Fruit fly (Drosophila melanogaster) whole organism, prepupa: ENCODE data around the gene ppk28.

Experiments used
- Blimp-1 ChIP-seq: fragments of 200-800 bp; sonication (Bioruptor generic); optimal IDR thresholded peaks from 3 replicates; lab custom pipeline; 2017; ENCODE audit warnings: missing biosample characterization, missing genetic modification characterization, mild to moderate bottlenecking, moderate library complexity, missing genetic modification reagents
- CG10631 ChIP-seq: fragments of 200-800 bp; sonication (Bioruptor generic); optimal IDR thresholded peaks from 2 replicates; lab custom pipeline; 2016; ENCODE audit warnings: missing biosample characterization, missing genetic modification characterization
- CG11294 ChIP-seq: fragments of 200-800 bp; sonication (Bioruptor generic); IDR thresholded peaks from 2 replicates; pipeline ENCODE4 v1.3.6; 2022; ENCODE audit warnings: missing biosample characterization, missing genetic modification characterization
- CG11762 ChIP-seq: fragments of 200-800 bp; sonication (Bioruptor generic); optimal IDR thresholded peaks from 3 replicates; lab custom pipeline; 2016; ENCODE audit warnings: missing biosample characterization, missing genetic modification characterization; ENCODE audit not compliant: insufficient read depth
- CG16779 ChIP-seq: fragments of 200-800 bp; sonication (Bioruptor generic); optimal IDR thresholded peaks from 3 replicates; lab custom pipeline; 2017; ENCODE audit warnings: missing biosample characterization, mild to moderate bottlenecking, missing genetic modification characterization
- CG34406 ChIP-seq: fragments of 200-800 bp; sonication (Bioruptor generic); optimal IDR thresholded peaks from 3 replicates; lab custom pipeline; 2016; ENCODE audit warnings: missing biosample characterization, missing genetic modification characterization
- CG3919 ChIP-seq: fragments of 200-800 bp; sonication (Bioruptor generic); optimal IDR thresholded peaks from 3 replicates; lab custom pipeline; 2016; ENCODE audit warnings: missing biosample characterization, missing genetic modification characterization
- CG6163 ChIP-seq: fragments of 200-800 bp; sonication (Bioruptor generic); IDR thresholded peaks from 3 replicates; pipeline ENCODE4 v1.3.6; 2022; ENCODE audit warnings: missing biosample characterization, missing genetic modification characterization
- CG6276 ChIP-seq: fragments of 200-800 bp; sonication (Bioruptor generic); optimal IDR thresholded peaks from 2 replicates; lab custom pipeline; 2017; ENCODE audit warnings: missing biosample characterization, mild to moderate bottlenecking, missing genetic modification characterization
- CG6792 ChIP-seq: fragments of 200-800 bp; sonication (Bioruptor generic); optimal IDR thresholded peaks from 3 replicates; lab custom pipeline; 2016; ENCODE audit warnings: missing biosample characterization, missing genetic modification characterization
- CG6854 ChIP-seq: fragments of 200-800 bp; sonication (Bioruptor generic); optimal IDR thresholded peaks from 2 replicates; lab custom pipeline; 2017; ENCODE audit warnings: missing biosample characterization, mild to moderate bottlenecking, missing genetic modification characterization
- CG8119 ChIP-seq: fragments of 200-800 bp; sonication (Bioruptor generic); IDR thresholded peaks from 3 replicates; pipeline ENCODE4 v1.3.6; 2022; ENCODE audit warnings: missing biosample characterization, missing genetic modification characterization
- CG8319 ChIP-seq: fragments of 200-800 bp; sonication (Bioruptor generic); optimal IDR thresholded peaks from 3 replicates; lab custom pipeline; 2016; ENCODE audit warnings: missing biosample characterization, missing genetic modification characterization
- CG8632 ChIP-seq: fragments of 200-800 bp; sonication (Bioruptor generic); optimal IDR thresholded peaks from 3 replicates; lab custom pipeline; 2016; ENCODE audit warnings: missing biosample characterization, missing genetic modification characterization
- Eip75B ChIP-seq: fragments of 200-800 bp; sonication (Bioruptor generic); optimal IDR thresholded peaks from 3 replicates; lab custom pipeline; 2016; ENCODE audit warnings: missing biosample characterization, missing genetic modification characterization
- Eip78C ChIP-seq: fragments of 200-800 bp; sonication (Bioruptor generic); peaks from one replicate; lab custom pipeline; 2016; ENCODE audit warnings: missing biosample characterization, missing genetic modification characterization
- Eip93F ChIP-seq: fragments of 200-800 bp; sonication (Bioruptor generic); optimal IDR thresholded peaks from 2 replicates; lab custom pipeline; 2016; ENCODE audit warnings: missing biosample characterization, mild to moderate bottlenecking, missing genetic modification characterization
- Ets21C ChIP-seq: fragments of 200-800 bp; sonication (Bioruptor generic); optimal IDR thresholded peaks from 3 replicates; lab custom pipeline; 2016; ENCODE audit warnings: missing biosample characterization, missing genetic modification characterization
- Ets96B ChIP-seq: fragments of 200-800 bp; optimal IDR thresholded peaks from 2 replicates; lab custom pipeline; 2019; ENCODE audit warnings: missing biosample characterization, mild to moderate bottlenecking, missing genetic modification characterization, moderate library complexity
- Gug ChIP-seq: fragments of 200-800 bp; sonication (Bioruptor generic); IDR thresholded peaks from 2 replicates; pipeline ENCODE4 v1.3.6; 2022; ENCODE audit warnings: missing biosample characterization, missing genetic modification characterization
- Hr39 ChIP-seq: fragments of 200-800 bp; sonication (Bioruptor generic); optimal IDR thresholded peaks from 2 replicates; lab custom pipeline; 2016; ENCODE audit warnings: missing biosample characterization, missing genetic modification characterization
- Hr4 ChIP-seq: fragments of 200-800 bp; sonication (Bioruptor generic); optimal IDR thresholded peaks from 3 replicates; lab custom pipeline; 2016; ENCODE audit warnings: missing biosample characterization, missing genetic modification characterization
- Met ChIP-seq: fragments of 200-800 bp; sonication (Bioruptor generic); optimal IDR thresholded peaks from 3 replicates; lab custom pipeline; 2016; ENCODE audit warnings: missing biosample characterization, missing genetic modification characterization
- Smox ChIP-seq: fragments of 200-800 bp; sonication (Bioruptor generic); optimal IDR thresholded peaks from 3 replicates; lab custom pipeline; 2016; ENCODE audit warnings: missing biosample characterization, missing genetic modification characterization
- Sox15 ChIP-seq: fragments of 200-800 bp; sonication (Bioruptor generic); optimal IDR thresholded peaks from 3 replicates; lab custom pipeline; 2016; ENCODE audit warnings: missing biosample characterization, missing genetic modification characterization
- acj6 ChIP-seq: fragments of 200-800 bp; sonication (Bioruptor generic); optimal IDR thresholded peaks from 3 replicates; lab custom pipeline; 2016; ENCODE audit warnings: missing biosample characterization, missing genetic modification characterization
- dsx ChIP-seq: fragments of 200-800 bp; optimal IDR thresholded peaks from 3 replicates; lab custom pipeline; 2019; ENCODE audit warnings: missing biosample characterization, mild to moderate bottlenecking, missing genetic modification characterization, moderate library complexity; ENCODE audit not compliant: poor library complexity, severe bottlenecking
- eg ChIP-seq: fragments of 200-800 bp; sonication (Bioruptor generic); IDR thresholded peaks from 3 replicates; pipeline ENCODE4 v1.3.6; 2022; ENCODE audit warnings: missing biosample characterization, missing genetic modification characterization
- esn ChIP-seq: fragments of 200-800 bp; sonication (Bioruptor generic); optimal IDR thresholded peaks from 2 replicates; lab custom pipeline; 2016; ENCODE audit warnings: missing biosample characterization, mild to moderate bottlenecking, missing genetic modification characterization, moderate library complexity
- fd59A ChIP-seq: fragments of 200-800 bp; sonication (Bioruptor generic); optimal IDR thresholded peaks from 2 replicates; lab custom pipeline; 2017; ENCODE audit warnings: missing biosample characterization, mild to moderate bottlenecking, missing genetic modification characterization, missing genetic modification reagents
- fkh ChIP-seq: fragments of 200-800 bp; sonication (Bioruptor generic); optimal IDR thresholded peaks from 3 replicates; lab custom pipeline; 2017; ENCODE audit warnings: missing biosample characterization, mild to moderate bottlenecking, missing genetic modification characterization, moderate library complexity
- net ChIP-seq: fragments of 200-800 bp; sonication (Bioruptor generic); optimal IDR thresholded peaks from 3 replicates; lab custom pipeline; 2016; ENCODE audit warnings: missing biosample characterization, missing genetic modification characterization
- pdm3 ChIP-seq: fragments of 200-800 bp; sonication (Bioruptor generic); optimal IDR thresholded peaks from 3 replicates; lab custom pipeline; 2016; ENCODE audit warnings: missing biosample characterization, missing genetic modification characterization
- spab ChIP-seq: fragments of 200-800 bp; sonication (Bioruptor generic); optimal IDR thresholded peaks from 2 replicates; lab custom pipeline; 2017; ENCODE audit warnings: missing biosample characterization, mild to moderate bottlenecking, missing genetic modification characterization, missing genetic modification reagents
- ss ChIP-seq, 2 experiments: fragments of 200-800 bp; sonication (Bioruptor generic); optimal IDR thresholded peaks; 2 replicates in 1 of 2; 3 replicates in 1 of 2; lab custom pipeline; 2017 to 2018; ENCODE audit warnings: mild to moderate bottlenecking in 2 of 2, missing biosample characterization in 2 of 2, missing genetic modification characterization in 2 of 2, moderate library complexity in 1 of 2
- svp ChIP-seq: fragments of 200-800 bp; sonication (Bioruptor generic); peaks from one replicate; lab custom pipeline; 2016; ENCODE audit warnings: missing biosample characterization, missing genetic modification characterization
- topi ChIP-seq: fragments of 200-800 bp; sonication (Bioruptor generic); optimal IDR thresholded peaks from 3 replicates; lab custom pipeline; 2016; ENCODE audit warnings: missing biosample characterization, missing genetic modification characterization
- vri ChIP-seq: fragments of 200-800 bp; sonication (Bioruptor generic); optimal IDR thresholded peaks from 3 replicates; lab custom pipeline; 2016; ENCODE audit warnings: missing biosample characterization, mild to moderate bottlenecking, missing genetic modification characterization

Gene ppk28

DNA sequence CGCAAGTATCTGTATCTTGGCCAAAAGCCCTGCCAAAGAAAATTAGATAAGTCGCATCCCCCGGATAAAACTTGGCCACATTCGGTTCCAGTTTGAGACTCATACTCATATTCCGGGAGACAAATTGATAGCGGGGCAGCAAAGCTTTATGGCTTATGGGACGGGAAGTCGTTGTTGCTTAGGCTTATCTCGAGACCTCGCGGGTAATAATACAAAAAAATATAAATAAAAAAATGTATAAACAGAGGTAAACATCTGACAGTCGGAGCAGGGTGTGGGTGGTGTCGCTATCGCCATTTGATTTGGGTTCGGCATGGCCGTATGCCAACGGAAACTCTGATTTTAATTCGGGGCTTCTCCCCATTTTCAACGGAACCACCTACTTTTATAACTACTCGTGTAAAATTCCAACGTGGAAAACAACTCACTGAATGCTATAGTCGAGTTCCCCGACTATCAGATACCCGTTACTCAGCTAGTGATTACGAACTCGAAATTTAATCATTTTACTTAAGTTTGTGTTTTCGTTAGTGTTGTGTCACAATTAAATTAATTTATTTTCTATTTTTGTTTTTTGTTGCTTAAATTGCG lies 31.8 kb downstream of the ppk28 start:
- no peak for TF ChIP-seq CG8632 (GFP tag; lab: Kevin White, UChicago)
- TF ChIP-seq CG10631 (GFP tag; lab: Kevin White, UChicago), result no peak
- TF ChIP-seq ss (GFP tag; optimal IDR thresholded peaks at IDR 0.05; lab: Kevin White, UChicago), result no peak
- TF ChIP-seq CG8119 (GFP tag; lab: Robert Waterston, UW), result no peak
- no peak for TF ChIP-seq Met (GFP tag; lab: Kevin White, UChicago)
- peak; percentile 11 for TF ChIP-seq Eip93F (GFP tag; lab: Kevin White, UChicago)
- TF ChIP-seq topi (GFP tag; lab: Kevin White, UChicago), result no peak
- peak; percentile 31 for TF ChIP-seq fkh (GFP tag; lab: Kevin White, UChicago)
- no peak for TF ChIP-seq Smox

DNA sequence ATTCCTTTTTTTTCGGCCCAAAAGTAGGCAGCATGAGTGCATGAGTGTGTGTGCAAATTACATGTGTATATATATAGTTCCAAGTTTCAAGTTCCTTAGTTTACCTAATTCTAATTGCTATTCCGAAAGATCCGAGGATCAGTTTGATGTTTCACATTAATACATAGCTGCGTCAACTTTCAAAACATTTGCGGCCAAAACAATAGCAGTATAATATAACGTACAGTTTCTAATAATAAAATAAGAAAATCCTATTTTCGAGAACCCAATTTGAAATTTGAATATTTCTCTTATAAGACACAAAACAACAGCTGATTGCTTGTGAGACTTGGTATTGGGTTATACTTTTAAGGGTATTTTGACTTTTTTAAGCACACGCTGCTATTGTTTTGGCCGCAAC lies 33.2 kb downstream of the ppk28 start:
- TF ChIP-seq pdm3, result no peak
- TF ChIP-seq svp (GFP tag; lab: Kevin White, UChicago), result no peak
- TF ChIP-seq fkh (GFP tag; lab: Kevin White, UChicago), result no peak
- TF ChIP-seq CG11294 (GFP tag; lab: Robert Waterston, UW), result no peak
- TF ChIP-seq fd59A, result no peak
- no peak for TF ChIP-seq esn
- TF ChIP-seq Gug (GFP tag; lab: Robert Waterston, UW), result no peak
- TF ChIP-seq Eip75B, result no peak
- no peak for TF ChIP-seq Hr4 (GFP tag; lab: Kevin White, UChicago)
- TF ChIP-seq CG10631 (GFP tag; lab: Kevin White, UChicago), result no peak
- TF ChIP-seq Sox15, result no peak
- peak; percentile 7 for TF ChIP-seq CG6276
- TF ChIP-seq CG8119 (GFP tag; lab: Robert Waterston, UW), result 0 out of 3 replicates have a peak, but pooled peaks have one; percentile 17
- no peak for TF ChIP-seq Smox
- no peak for TF ChIP-seq CG8319 (GFP tag; lab: Kevin White, UChicago)
- no peak for TF ChIP-seq Ets96B
- TF ChIP-seq CG3919 (GFP tag; lab: Kevin White, UChicago), result no peak
- no peak for TF ChIP-seq CG16779
- TF ChIP-seq Eip78C (GFP tag; lab: Kevin White, UChicago), result peak; percentile 11
- 0 out of 3 replicates have a peak, but pooled peaks have one; percentile 13 for TF ChIP-seq CG6163 (GFP tag; lab: Robert Waterston, UW)
- no peak for TF ChIP-seq Ets21C (GFP tag; lab: Kevin White, UChicago)
- TF ChIP-seq CG11762 (GFP tag; lab: Kevin White, UChicago), result no peak
- no peak for TF ChIP-seq CG6792 (GFP tag; lab: Kevin White, UChicago)
- no peak for TF ChIP-seq acj6 (GFP tag; lab: Kevin White, UChicago)
- no peak for TF ChIP-seq dsx (GFP tag; lab: Kevin White, UChicago)
- TF ChIP-seq vri (GFP tag; lab: Kevin White, UChicago), result no peak
- TF ChIP-seq spab, result no peak
- no peak for TF ChIP-seq net (GFP tag; lab: Kevin White, UChicago)
- TF ChIP-seq eg (GFP tag; lab: Robert Waterston, UW), result peak; percentile 45; the same call in 1 of the 3 replicates

DNA sequence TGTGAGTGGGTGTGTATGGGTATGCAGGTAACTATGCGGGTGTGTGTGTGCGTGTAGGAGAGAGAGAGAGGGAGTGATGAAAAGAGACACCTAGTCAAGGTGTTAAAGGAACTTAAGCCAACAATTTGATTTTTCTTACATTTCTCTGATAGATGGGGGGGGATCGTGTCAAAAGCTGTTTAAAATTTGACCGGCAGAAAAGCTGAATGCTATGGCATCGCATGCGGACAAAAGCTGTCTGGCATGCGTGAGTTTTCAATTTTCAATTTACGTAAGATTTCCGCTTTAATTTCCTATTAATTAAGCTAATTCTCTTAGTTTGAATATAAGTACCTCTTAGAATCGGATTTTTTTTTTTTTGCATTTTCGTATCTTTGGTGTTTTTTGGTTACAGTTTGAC lies 34.0 kb downstream of the ppk28 start:
- no peak for TF ChIP-seq CG34406
- no peak for TF ChIP-seq net (GFP tag; lab: Kevin White, UChicago)
- no peak for TF ChIP-seq CG6276
- no peak for TF ChIP-seq CG11762 (GFP tag; lab: Kevin White, UChicago)
- no peak for TF ChIP-seq CG6854 (GFP tag; lab: Kevin White, UChicago)
- no peak for TF ChIP-seq esn
- TF ChIP-seq fkh (GFP tag; lab: Kevin White, UChicago), result no peak
- TF ChIP-seq Hr39, result no peak
- TF ChIP-seq Blimp-1, result no peak
- TF ChIP-seq, all 60 proteins: peak for 0
